Fruit fly (Drosophila melanogaster) whole organism, embryonic: ENCODE measurements around the gene Arpc4.

ENCODE experiments used
- CG14050 ChIP-seq: fragments of 200-800 bp; sonication (Bioruptor generic); IDR thresholded peaks from 3 replicates; pipeline ENCODE4 v1.3.6; 2022; ENCODE audit warnings: missing biosample characterization, missing genetic modification characterization
- CG15479 ChIP-seq: fragments of 200-800 bp; sonication (Bioruptor generic); optimal IDR thresholded peaks from 3 replicates; lab custom pipeline; 2019; ENCODE audit warnings: missing biosample characterization, mild to moderate bottlenecking, missing genetic modification characterization, moderate library complexity
- dmrt11E ChIP-seq: fragments of 200-800 bp; sonication (Bioruptor generic); optimal IDR thresholded peaks from 3 replicates; lab custom pipeline; 2018; ENCODE audit warnings: missing biosample characterization, mild to moderate bottlenecking, missing genetic modification characterization, moderate library complexity
- usp ChIP-seq: fragments of >200 bp; optimal IDR thresholded peaks from 2 replicates; lab custom pipeline; 2017; ENCODE audit warnings: missing biosample characterization, missing genetic modification characterization

DNA sequence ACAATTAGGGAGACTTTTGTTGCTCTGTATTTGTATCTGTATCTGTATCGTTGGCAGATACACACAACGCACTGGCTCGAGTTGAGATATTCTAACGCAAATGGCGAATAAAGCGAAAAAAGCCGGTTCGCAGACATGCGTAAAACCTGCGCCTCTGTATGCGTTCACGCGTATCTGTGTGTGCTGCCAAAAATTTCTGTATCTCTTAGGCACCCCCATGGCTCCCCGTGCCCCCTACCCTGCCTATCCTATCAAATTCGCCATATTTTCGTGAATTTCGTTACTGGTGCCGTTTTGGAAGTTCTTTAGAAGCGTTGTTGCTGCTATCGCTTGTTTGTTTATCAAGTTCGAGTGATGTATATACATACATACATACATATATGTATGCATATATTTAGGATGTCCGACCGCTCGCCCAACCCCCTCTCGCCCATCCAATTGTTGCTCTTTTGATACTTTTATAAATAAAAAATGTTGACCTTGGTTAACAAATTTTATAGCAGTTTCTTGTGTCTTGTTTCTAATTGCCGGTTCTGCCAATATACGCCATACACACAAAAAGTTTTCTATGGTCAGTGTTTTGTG is 39.1 kb upstream of the Arpc4 start:
- no peak for TF ChIP-seq CG15479 (GFP tag; lab: Kevin White, UChicago)
- no peak for TF ChIP-seq usp (GFP tag; lab: Kevin White, UChicago)
- no peak for TF ChIP-seq CG14050
- no peak for TF ChIP-seq dmrt11E (tag; lab: Kevin White, UChicago)
